Fruit fly (Drosophila melanogaster): ENCODE results near the gene CG13733.
A peak's percentile ranks its signal among the peaks of the same experiment; 100 is the strongest.

dm6 chr3L:17506005-17506760, 27.5 kb upstream of the CG13733 start:
- TF ChIP-seq usp (GFP tag; optimal IDR thresholded peaks at IDR 0.05) = no peak
- TF ChIP-seq Abd-B (GFP tag; optimal IDR thresholded peaks at IDR 0.05) = no peak
- peak; percentile 77 for TF ChIP-seq ey (GFP tag; optimal IDR thresholded peaks at IDR 0.05)
- no peak for TF ChIP-seq Myc (optimal IDR thresholded peaks at IDR 0.05)
- no peak for TF ChIP-seq lola (GFP tag; optimal IDR thresholded peaks at IDR 0.05)
- no peak for TF ChIP-seq pan (optimal IDR thresholded peaks at IDR 0.05)
- no peak for TF ChIP-seq Rel (GFP tag; optimal IDR thresholded peaks at IDR 0.05)
- TF ChIP-seq Rel (tag; optimal IDR thresholded peaks at IDR 0.05) = peak; percentile 14
- TF ChIP-seq CG32264 (GFP tag; optimal IDR thresholded peaks at IDR 0.05) = no peak
- no peak for TF ChIP-seq dsf (GFP tag; optimal IDR thresholded peaks at IDR 0.05; ENCODE audit: borderline replicate concordance)
- TF ChIP-seq fru (GFP tag; optimal IDR thresholded peaks at IDR 0.05) = peak; percentile 73
- TF ChIP-seq sage (GFP tag; optimal IDR thresholded peaks at IDR 0.05) = no peak
- TF ChIP-seq dl (GFP tag; optimal IDR thresholded peaks at IDR 0.05; ENCODE audit: insufficient read depth in 1 of 2, partially characterized antibody in 2 of 2) = no peak
- TF ChIP-seq Hr78 (GFP tag; optimal IDR thresholded peaks at IDR 0.05) = no peak
- no peak for TF ChIP-seq CG9705 (GFP tag; optimal IDR thresholded peaks at IDR 0.05)
